Fruit fly (Drosophila melanogaster) Kc167 (cell line): ENCODE data around the gene Arfrp1.

Source experiments
- Sin3A ChIP-seq: fragments of >200 bp; optimal IDR thresholded peaks from 2 replicates; lab custom pipeline; 2018; ENCODE audit warnings: missing external identifiers
- ttk ChIP-seq: sonication (Bioruptor generic); optimal IDR thresholded peaks from 2 replicates; lab custom pipeline; 2017; ENCODE audit warnings: missing external identifiers

DNA sequence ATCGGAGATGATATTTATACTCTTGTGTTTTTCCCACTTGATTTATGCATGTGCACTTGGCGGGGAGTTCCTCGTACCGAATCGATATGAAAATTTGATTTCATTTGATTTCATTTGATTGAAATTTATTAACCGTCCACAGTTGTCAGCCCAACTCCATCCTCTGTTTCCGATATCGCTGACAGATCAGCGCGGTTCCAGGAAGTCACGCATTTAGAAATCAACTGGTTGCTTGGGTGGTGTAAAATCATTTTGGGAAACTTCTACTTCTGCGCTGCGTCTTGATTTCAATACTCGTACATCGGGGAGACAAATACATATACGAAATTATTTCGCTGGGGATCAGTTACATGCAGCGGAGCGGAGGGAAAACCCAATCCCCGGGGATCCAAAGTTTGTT lies 24.7 kb downstream of the Arfrp1 start:
- TF ChIP-seq ttk (lab: Kevin White, UChicago) (no peak), Sin3A (lab: Kevin White, UChicago) (no peak)
